Worm (Caenorhabditis elegans): ENCODE results near the gene mrpl-22.

ce11 chrIII:10634034-10634433, 18.8 kb downstream of the mrpl-22 start:
- TF ChIP-seq W03F9.2 (tag; optimal IDR thresholded peaks at IDR 0.05) (no peak), him-1 (tag; optimal IDR thresholded peaks at IDR 0.05) (no peak)

All from whole organism, L4/young adult.